Fruit fly (Drosophila melanogaster): ENCODE results near the gene dmrt99B.
A peak's percentile ranks its signal among the peaks of the same experiment; 100 is the strongest.

dm6 chr3R:29736678-29737093, 44.3 kb downstream of the dmrt99B start, which contains the start of the genes CG7601 and CIA30:
- TF ChIP-seq jumu (GFP tag; optimal IDR thresholded peaks at IDR 0.05) = peak; percentile 99
- TF ChIP-seq br (optimal IDR thresholded peaks at IDR 0.05) = no peak
- TF ChIP-seq chif (GFP tag; optimal IDR thresholded peaks at IDR 0.05) = peak; percentile 98
- TF ChIP-seq ap (GFP tag; IDR thresholded peaks at IDR 0.05) = peak; percentile 100
- TF ChIP-seq her (GFP tag; optimal IDR thresholded peaks at IDR 0.05) = peak; percentile 97
- TF ChIP-seq CG5953 (GFP tag; IDR thresholded peaks at IDR 0.05) = peak; percentile 100
- peak; percentile 98 for TF ChIP-seq fu2 (GFP tag; optimal IDR thresholded peaks at IDR 0.05)
- TF ChIP-seq sd (tag; optimal IDR thresholded peaks at IDR 0.05) = no peak

Measured in whole organism, embryonic.